Worm (Caenorhabditis elegans): ENCODE measurements around the gene ptr-19.

Gene ptr-19

DNA sequence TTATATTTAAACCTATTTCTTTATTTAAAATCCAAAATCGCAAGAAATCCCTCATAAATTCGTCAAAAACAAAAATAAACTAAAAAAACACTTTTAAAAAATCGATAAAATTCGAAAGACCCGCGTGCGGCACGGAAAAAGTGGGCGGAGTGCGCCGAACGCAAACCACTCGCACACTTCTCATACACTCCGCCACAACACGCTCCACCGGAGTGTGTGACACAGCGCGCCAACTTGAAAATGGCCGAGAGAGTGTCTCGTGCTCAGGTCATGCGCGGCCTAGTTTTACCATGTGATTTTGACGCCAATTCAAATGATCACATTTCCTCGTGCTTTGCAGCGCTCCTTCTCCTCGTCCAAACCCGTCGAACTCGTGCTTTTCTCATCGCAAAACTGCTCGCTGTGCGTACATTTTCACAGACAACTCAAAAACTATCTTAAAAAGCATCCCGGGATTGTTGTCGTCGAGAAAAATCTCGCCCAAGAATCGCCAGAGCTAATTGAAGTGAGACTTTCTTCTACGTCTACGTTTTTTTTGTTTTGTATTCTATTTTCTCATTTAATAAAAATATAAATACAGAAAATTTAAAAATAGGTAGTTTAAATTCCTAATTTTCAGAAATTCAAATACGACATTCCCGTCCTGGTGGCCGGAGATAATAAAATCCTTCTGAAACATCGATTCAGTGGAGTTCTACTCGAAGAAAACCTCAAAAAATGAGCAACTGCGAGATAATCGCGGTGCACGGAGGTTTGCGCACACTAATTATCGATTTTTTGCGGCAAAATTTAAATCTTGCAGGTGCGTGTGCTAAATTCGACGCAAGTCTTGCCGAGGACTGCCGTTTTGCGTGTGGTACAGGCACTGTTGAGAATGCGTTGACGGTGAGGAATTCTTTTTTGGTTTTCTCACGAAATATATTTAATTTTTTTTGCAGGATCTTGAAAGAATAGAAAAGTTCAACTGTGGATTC lies 22.3 kb upstream of the ptr-19 start, which contains the start of gene tasp-1 (continued):
- peak; percentile 100 for TF ChIP-seq fkh-10 (GFP tag; optimal IDR thresholded peaks at IDR 0.05)
- peak; percentile 100 for TF ChIP-seq lin-15B (tag; optimal IDR thresholded peaks at IDR 0.05)
- peak; percentile 100 for TF ChIP-seq egl-13 (tag; optimal IDR thresholded peaks at IDR 0.05)
- TF ChIP-seq lsy-2 (tag; optimal IDR thresholded peaks at IDR 0.05), result peak; percentile 98 to 99
- peak; percentile 100 for TF ChIP-seq efl-1 (optimal IDR thresholded peaks at IDR 0.05)
- TF ChIP-seq efl-1 (GFP tag; optimal IDR thresholded peaks at IDR 0.05 in 1 of 2), result peak; percentile 99 to 100
- TF ChIP-seq elt-2 (tag; optimal IDR thresholded peaks at IDR 0.05), result peak; percentile 97
- peak; percentile 100 for TF ChIP-seq nhr-85 (tag)
- peak; percentile 89; the same call in 1 of the 2 replicates for TF ChIP-seq ets-5 (GFP tag; IDR thresholded peaks at IDR 0.05)
- TF ChIP-seq nhr-77 (tag; optimal IDR thresholded peaks at IDR 0.05), result peak; percentile 100
- TF ChIP-seq mep-1 (tag; optimal IDR thresholded peaks at IDR 0.05), result peak; percentile 98
- TF ChIP-seq nhr-19 (GFP tag; conservative IDR thresholded peaks at IDR 0.05), result peak; percentile 100
- peak; percentile 98 for TF ChIP-seq C04F5.9 (tag; optimal IDR thresholded peaks at IDR 0.05)
- peak; percentile 94 for TF ChIP-seq mef-2 (tag; optimal IDR thresholded peaks at IDR 0.05)
- peak; percentile 100 for TF ChIP-seq dsc-1 (tag; optimal IDR thresholded peaks at IDR 0.05)
- TF ChIP-seq lin-13 (GFP tag; optimal IDR thresholded peaks at IDR 0.05), result peak; percentile 100

DNA sequence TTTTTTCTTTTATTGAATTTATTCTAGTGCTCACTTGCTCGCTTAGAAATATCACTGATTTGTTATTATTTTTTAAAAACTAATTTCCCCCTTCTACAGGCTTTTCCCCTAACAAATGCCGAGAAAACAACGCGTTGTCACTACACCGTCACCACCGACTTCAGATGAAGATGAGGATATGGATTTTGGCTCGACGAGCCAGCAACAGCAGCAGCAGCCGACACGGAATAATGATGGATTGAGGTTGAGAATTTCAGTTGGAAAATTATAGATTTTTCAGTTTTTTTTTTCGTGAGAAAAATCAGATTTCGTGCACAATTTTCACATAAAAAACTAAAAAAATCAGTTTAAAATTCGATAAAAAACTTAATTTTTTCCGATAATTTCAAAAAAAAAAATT lies 18.6 kb upstream of the ptr-19 start, which contains the start of gene dpy-28:
Gene dpy-28 (plus strand): TSS at position 100 of the 400 bp plus-strand sequence.
- TF ChIP-seq unc-130 (tag; optimal IDR thresholded peaks at IDR 0.05) (no peak), nhr-47 (tag; optimal IDR thresholded peaks at IDR 0.05) (peak; percentile 27), nhr-11 (tag; optimal IDR thresholded peaks at IDR 0.05) (no peak), ceh-88 (GFP tag; IDR thresholded peaks at IDR 0.05) (no peak), nhr-76 (tag; optimal IDR thresholded peaks at IDR 0.05) (no peak), ama-1 (optimal IDR thresholded peaks at IDR 0.05) (peak; percentile 31), mef-2 (tag; optimal IDR thresholded peaks at IDR 0.05) (no peak), nhr-28 (tag; optimal IDR thresholded peaks at IDR 0.05) (no peak), grh-1 (GFP tag; IDR thresholded peaks at IDR 0.05) (no peak), unc-62 (GFP tag; optimal IDR thresholded peaks at IDR 0.05) (no peak), efl-1 (optimal IDR thresholded peaks at IDR 0.05) (no peak), efl-1 (GFP tag; optimal IDR thresholded peaks at IDR 0.05 in 1 of 2) (peak in 1 of 2 experiments; percentile 82), hlh-4 (tag; optimal IDR thresholded peaks at IDR 0.05) (no peak), nhr-77 (tag; optimal IDR thresholded peaks at IDR 0.05) (no peak), snu-23 (GFP tag; optimal IDR thresholded peaks at IDR 0.05) (no peak), unc-30 (tag; optimal IDR thresholded peaks at IDR 0.05) (no peak), xbp-1 (tag; optimal IDR thresholded peaks at IDR 0.05) (no peak), Y116A8C.19 (tag; optimal IDR thresholded peaks at IDR 0.05; ENCODE audit: borderline replicate concordance) (no peak)

DNA sequence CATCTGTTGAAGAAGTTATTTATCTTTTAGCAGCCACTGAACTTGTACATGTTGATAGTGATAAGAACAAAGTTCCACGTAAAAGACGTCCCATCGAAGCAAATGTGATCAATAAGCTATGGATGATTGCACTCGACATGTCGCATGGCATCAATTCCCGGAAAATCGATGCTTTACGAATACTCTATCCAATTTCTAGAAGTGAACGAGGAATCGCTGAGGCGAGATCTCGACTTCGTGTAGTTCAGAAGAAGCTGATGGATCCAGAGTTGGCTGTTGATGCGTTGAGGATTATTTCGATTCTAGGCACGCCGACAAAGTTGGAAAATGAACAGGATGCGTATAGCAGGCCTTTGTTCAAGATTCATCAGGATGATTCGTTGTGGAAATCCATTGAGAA lies 12.0 kb upstream of the ptr-19 start:
- TF ChIP-seq C04F5.9 (tag; optimal IDR thresholded peaks at IDR 0.05) (no peak), efl-1 (optimal IDR thresholded peaks at IDR 0.05) (no peak), efl-1 (GFP tag; optimal IDR thresholded peaks at IDR 0.05 in 1 of 2) (peak in 1 of 2 experiments; percentile 73)

DNA sequence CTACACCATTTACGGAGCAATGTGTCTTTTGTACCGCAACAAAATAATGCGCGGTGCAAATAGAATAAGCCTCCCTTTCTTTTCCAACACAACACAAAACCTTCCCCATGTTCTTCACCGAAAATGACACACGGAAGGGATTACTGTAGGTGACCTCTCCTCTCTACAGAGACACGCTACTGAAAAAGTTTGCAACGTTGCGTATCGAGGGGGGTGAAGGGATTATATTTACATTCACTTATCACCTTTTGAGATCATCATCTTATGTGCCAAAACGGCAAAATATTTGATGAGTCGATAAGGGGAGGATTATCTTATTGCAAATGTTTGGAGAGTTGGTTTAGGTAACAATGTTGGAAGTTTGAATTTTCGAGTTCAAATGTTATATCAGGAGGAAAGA lies 1.4 kb downstream of the ptr-19 start:
- TF ChIP-seq efl-3 (GFP tag; optimal IDR thresholded peaks at IDR 0.05), result no peak
- TF ChIP-seq snpc-4 (tag; optimal IDR thresholded peaks at IDR 0.05), result no peak
- no peak for TF ChIP-seq ceh-88 (GFP tag; IDR thresholded peaks at IDR 0.05)
- TF ChIP-seq nhr-47 (tag; optimal IDR thresholded peaks at IDR 0.05), result no peak
- TF ChIP-seq pag-3 (tag; optimal IDR thresholded peaks at IDR 0.05; ENCODE audit: borderline replicate concordance, insufficient read depth), result no peak
- TF ChIP-seq nhr-84 (tag; optimal IDR thresholded peaks at IDR 0.05), result no peak
- no peak for TF ChIP-seq nhr-237 (tag; optimal IDR thresholded peaks at IDR 0.05)
- no peak for TF ChIP-seq lin-14 (GFP tag; optimal IDR thresholded peaks at IDR 0.05)
- no peak for TF ChIP-seq ztf-11 (tag; optimal IDR thresholded peaks at IDR 0.05)
- no peak for TF ChIP-seq F16B12.6 (tag; optimal IDR thresholded peaks at IDR 0.05)
- TF ChIP-seq skn-1 (tag; optimal IDR thresholded peaks at IDR 0.05), result no peak
